Fruit fly (Drosophila melanogaster) Kc167 (cell line): ENCODE data around the gene CG43235.

Experiments used
- Myc ChIP-seq: fragments of >200 bp; optimal IDR thresholded peaks from 2 replicates; lab custom pipeline; 2017; ENCODE audit warnings: missing external identifiers
- Sin3A ChIP-seq: fragments of >200 bp; optimal IDR thresholded peaks from 2 replicates; lab custom pipeline; 2018; ENCODE audit warnings: missing external identifiers
- h ChIP-seq: fragments of >200 bp; optimal IDR thresholded peaks from 3 replicates; lab custom pipeline; 2018; ENCODE audit warnings: missing external identifiers
- insv ChIP-seq: fragments of >200 bp; optimal IDR thresholded peaks from 3 replicates; lab custom pipeline; 2018; ENCODE audit warnings: missing external identifiers
- psq ChIP-seq: fragments of >200 bp; optimal IDR thresholded peaks from 2 replicates; lab custom pipeline; 2017; ENCODE audit warnings: missing external identifiers
- ttk ChIP-seq: sonication (Bioruptor generic); optimal IDR thresholded peaks from 2 replicates; lab custom pipeline; 2017; ENCODE audit warnings: missing external identifiers

CG43235 gene

dm6 chr2L:7692583-7693080 lies at the start of gene CG43235, which contains the start of gene CG7025:
CG43235 (plus strand) TSS chr2L:7693030.
CG7025 (minus strand) TSS chr2L:7692683.
- no peak for TF ChIP-seq insv (lab: Kevin White, UChicago)

- no peak for TF ChIP-seq Myc (lab: Kevin White, UChicago)
- TF ChIP-seq h (lab: Kevin White, UChicago): no peak
- TF ChIP-seq insv (lab: Kevin White, UChicago): no peak
- TF ChIP-seq Sin3A (lab: Kevin White, UChicago): no peak
- no peak for TF ChIP-seq ttk (lab: Kevin White, UChicago)
Observed at dm6 chr2L:7659561-7659960, 33.3 kb upstream of the CG43235 start.

- no peak for TF ChIP-seq insv (lab: Kevin White, UChicago)
- no peak for TF ChIP-seq Sin3A (lab: Kevin White, UChicago)
- TF ChIP-seq ttk (lab: Kevin White, UChicago): no peak
- TF ChIP-seq h (lab: Kevin White, UChicago): no peak
- no peak for TF ChIP-seq Myc (lab: Kevin White, UChicago)
Observed at dm6 chr2L:7660087-7660486, 32.7 kb upstream of the CG43235 start.

- TF ChIP-seq h (lab: Kevin White, UChicago) (no peak), Sin3A (lab: Kevin White, UChicago) (no peak), Myc (lab: Kevin White, UChicago) (no peak), insv (lab: Kevin White, UChicago) (no peak), ttk (lab: Kevin White, UChicago) (no peak), psq (lab: Kevin White, UChicago) (no peak)
Observed at dm6 chr2L:7665747-7666146, 27.1 kb upstream of the CG43235 start, which contains the start of gene Myo28B1. Myo28B1 (plus strand) TSS chr2L:7666047.

dm6 chr2L:7675028-7675749 lies 17.6 kb upstream of the CG43235 start, which contains the start of gene Slob:
Slob (minus strand) TSS chr2L:7675078.
- TF ChIP-seq ttk (lab: Kevin White, UChicago): no peak
- TF ChIP-seq h (lab: Kevin White, UChicago): no peak
- no peak for TF ChIP-seq Sin3A (lab: Kevin White, UChicago)
- TF ChIP-seq insv (lab: Kevin White, UChicago): no peak
- TF ChIP-seq Myc (lab: Kevin White, UChicago): no peak
- TF ChIP-seq psq (lab: Kevin White, UChicago): no peak

- no peak for TF ChIP-seq Myc (lab: Kevin White, UChicago)
- no peak for TF ChIP-seq insv (lab: Kevin White, UChicago)
- no peak for TF ChIP-seq Sin3A (lab: Kevin White, UChicago)
- TF ChIP-seq ttk (lab: Kevin White, UChicago): no peak
- TF ChIP-seq psq (lab: Kevin White, UChicago): no peak
- no peak for TF ChIP-seq h (lab: Kevin White, UChicago)
Observed at dm6 chr2L:7675754-7676178, 17.1 kb upstream of the CG43235 start.

dm6 chr2L:7676982-7677381 lies 15.8 kb upstream of the CG43235 start:
- TF ChIP-seq insv (lab: Kevin White, UChicago) (no peak), Myc (lab: Kevin White, UChicago) (no peak), ttk (lab: Kevin White, UChicago) (no peak), psq (lab: Kevin White, UChicago) (no peak), h (lab: Kevin White, UChicago) (no peak), Sin3A (lab: Kevin White, UChicago) (no peak)

- TF ChIP-seq Myc (lab: Kevin White, UChicago): no peak
- no peak for TF ChIP-seq h (lab: Kevin White, UChicago)
- no peak for TF ChIP-seq Sin3A (lab: Kevin White, UChicago)
Observed at dm6 chr2L:7678095-7678784, 14.6 kb upstream of the CG43235 start.

- TF ChIP-seq ttk (lab: Kevin White, UChicago): no peak
- no peak for TF ChIP-seq Sin3A (lab: Kevin White, UChicago)
- TF ChIP-seq Myc (lab: Kevin White, UChicago): no peak
- no peak for TF ChIP-seq h (lab: Kevin White, UChicago)
- no peak for TF ChIP-seq insv (lab: Kevin White, UChicago)
- no peak for TF ChIP-seq psq (lab: Kevin White, UChicago)
Observed at dm6 chr2L:7680298-7680697, 12.5 kb upstream of the CG43235 start.

dm6 chr2L:7685290-7685689 lies 7.5 kb upstream of the CG43235 start:
- no peak for TF ChIP-seq insv (lab: Kevin White, UChicago)
- no peak for TF ChIP-seq Myc (lab: Kevin White, UChicago)
- no peak for TF ChIP-seq ttk (lab: Kevin White, UChicago)
- TF ChIP-seq Sin3A (lab: Kevin White, UChicago): no peak
- no peak for TF ChIP-seq psq (lab: Kevin White, UChicago)
- TF ChIP-seq h (lab: Kevin White, UChicago): no peak

- TF ChIP-seq psq (lab: Kevin White, UChicago) (no peak), Myc (lab: Kevin White, UChicago) (no peak), h (lab: Kevin White, UChicago) (no peak), ttk (lab: Kevin White, UChicago) (no peak), insv (lab: Kevin White, UChicago) (no peak), Sin3A (lab: Kevin White, UChicago) (no peak)
Observed at dm6 chr2L:7690449-7690848, 2.4 kb upstream of the CG43235 start.
